Fruit fly (Drosophila melanogaster): ENCODE measurements around the gene Efa6.

dm6 chr3R:22564707-22565106 is 22.8 kb upstream of the Efa6 start:
- TF ChIP-seq CG34367 (tag; optimal IDR thresholded peaks at IDR 0.05) (no peak), CG15710 (tag; optimal IDR thresholded peaks at IDR 0.05) (no peak), EcR (GFP tag; optimal IDR thresholded peaks at IDR 0.05) (no peak)

Data from whole organism, pupa.